Worm (Caenorhabditis elegans): Measurements from ENCODE around the gene smoc-1.

Gene smoc-1

ce11 chrV:11782809-11783440 is 25.5 kb downstream of the smoc-1 start, which contains the start of gene F55A11.11 (continued):
- TF ChIP-seq lin-54 (GFP tag; optimal IDR thresholded peaks at IDR 0.05) (peak; percentile 81), ekl-4 (GFP tag; IDR thresholded peaks at IDR 0.05) (peak; percentile 89), ztf-26 (tag; optimal IDR thresholded peaks at IDR 0.05) (peak; percentile 92), ceh-91 (GFP tag; IDR thresholded peaks at IDR 0.05) (no peak), F52B5.7 (tag; optimal IDR thresholded peaks at IDR 0.05) (peak; percentile 98), hsf-1 (GFP tag; IDR thresholded peaks at IDR 0.05) (peak; percentile 68), hlh-26 (GFP tag; conservative IDR thresholded peaks at IDR 0.05) (no peak), ama-1 (optimal IDR thresholded peaks at IDR 0.05) (no peak), ama-1 (GFP tag; optimal IDR thresholded peaks at IDR 0.05) (peak; percentile 55 to 91), mel-28 (tag; optimal IDR thresholded peaks at IDR 0.05; ENCODE audit: borderline replicate concordance) (peak; percentile 57), unc-130 (GFP tag; optimal IDR thresholded peaks at IDR 0.05) (peak; percentile 77), nhr-80 (tag; optimal IDR thresholded peaks at IDR 0.05) (peak; percentile 42), F37B4.10 (GFP tag; IDR thresholded peaks at IDR 0.05) (0 out of 2 replicates have a peak, but pooled peaks have one; percentile 81), Y95B8A.8 (GFP tag; IDR thresholded peaks at IDR 0.05) (peak; percentile 85; the same call in 1 of the 2 replicates), somi-1 (GFP tag; optimal IDR thresholded peaks at IDR 0.05) (peak; percentile 88), hmg-1.2 (GFP tag; IDR thresholded peaks at IDR 0.05) (peak; percentile 83), sptf-2 (GFP tag; optimal IDR thresholded peaks at IDR 0.05) (peak; percentile 60), ccch-3 (GFP tag; optimal IDR thresholded peaks at IDR 0.05) (peak; percentile 14), hlh-12 (tag; optimal IDR thresholded peaks at IDR 0.05) (peak; percentile 81), ceh-58 (GFP tag; IDR thresholded peaks at IDR 0.05) (0 out of 2 replicates have a peak, but pooled peaks have one; percentile 28), attf-5 (GFP tag; optimal IDR thresholded peaks at IDR 0.05) (peak; percentile 90), pha-4 (tag; optimal IDR thresholded peaks at IDR 0.05) (no peak), F33H1.4 (GFP tag; IDR thresholded peaks at IDR 0.05) (peak; percentile 61), ceh-40 (GFP tag; IDR thresholded peaks at IDR 0.05) (peak; percentile 78; the same call in 1 of the 2 replicates), lsy-27 (tag; optimal IDR thresholded peaks at IDR 0.05; ENCODE audit: borderline replicate concordance, insufficient read depth) (peak; percentile 79), chd-7 (tag; optimal IDR thresholded peaks at IDR 0.05) (peak; percentile 92), egl-44 (GFP tag; IDR thresholded peaks at IDR 0.05) (peak; percentile 96), unc-62 (GFP tag; optimal IDR thresholded peaks at IDR 0.05) (peak; percentile 54), snpc-3.4 (tag; optimal IDR thresholded peaks at IDR 0.05) (peak; percentile 78), snpc-4 (GFP tag; optimal IDR thresholded peaks at IDR 0.05) (peak; percentile 82), snpc-4 (tag; optimal IDR thresholded peaks at IDR 0.05) (peak; percentile 25 to 83 (median 77)), ztf-22 (GFP tag; optimal IDR thresholded peaks at IDR 0.05) (peak; percentile 76), die-1 (tag; optimal IDR thresholded peaks at IDR 0.05) (peak; percentile 96), lin-26 (GFP tag; IDR thresholded peaks at IDR 0.05) (peak; percentile 97), nhr-27 (tag; optimal IDR thresholded peaks at IDR 0.05) (peak; percentile 31), F57A8.1 (GFP tag; optimal IDR thresholded peaks at IDR 0.05) (peak; percentile 74), F10E7.11 (tag; optimal IDR thresholded peaks at IDR 0.05) (peak; percentile 78), F57C9.4 (tag; optimal IDR thresholded peaks at IDR 0.05) (peak; percentile 44), repo-1 (tag; optimal IDR thresholded peaks at IDR 0.05) (peak; percentile 94), lin-35 (GFP tag; optimal IDR thresholded peaks at IDR 0.05) (peak in 2 of 3 experiments; percentile 24 to 85), ceh-79 (tag; optimal IDR thresholded peaks at IDR 0.05) (peak; percentile 82), dox-1 (GFP tag; IDR thresholded peaks at IDR 0.05) (peak; percentile 93; the same call in 1 of the 2 replicates), nfya-2 (GFP tag; IDR thresholded peaks at IDR 0.05) (0 out of 2 replicates have a peak, but pooled peaks have one; percentile 34), lag-1 (GFP tag; IDR thresholded peaks at IDR 0.05) (no peak), B0336.3 (GFP tag; IDR thresholded peaks at IDR 0.05) (peak; percentile 84), ztf-3 (GFP tag; optimal IDR thresholded peaks at IDR 0.05) (no peak), ztf-18 (tag; optimal IDR thresholded peaks at IDR 0.05) (peak; percentile 81), B0019.2 (GFP tag; conservative IDR thresholded peaks at IDR 0.05) (peak; percentile 76)
